Fruit fly (Drosophila melanogaster) whole organism, embryonic: Measurements from ENCODE around the gene Trf4-2.
A peak's percentile ranks its signal among the peaks of the same experiment; 100 is the strongest.

ENCODE experiments used
- ATbp ChIP-seq: fragments of 200-800 bp; sonication (Bioruptor generic); optimal IDR thresholded peaks from 2 replicates; lab custom pipeline; 2017; ENCODE audit warnings: missing biosample characterization, mild to moderate bottlenecking, missing genetic modification characterization, missing genetic modification reagents
- Antp ChIP-seq: fragments of 200-800 bp; sonication (Bioruptor generic); optimal IDR thresholded peaks from 3 replicates; lab custom pipeline; 2016; ENCODE audit warnings: missing biosample characterization, missing genetic modification characterization
- Asciz ChIP-seq: fragments of 200-800 bp; sonication (Bioruptor generic); optimal IDR thresholded peaks from 2 replicates; lab custom pipeline; 2017; ENCODE audit warnings: missing biosample characterization, mild to moderate bottlenecking, missing genetic modification characterization, missing genetic modification reagents
- CG1024 ChIP-seq: fragments of 200-800 bp; sonication (Bioruptor generic); IDR thresholded peaks from 2 replicates; pipeline ENCODE4 v1.3.6; 2022; ENCODE audit warnings: missing biosample characterization, missing genetic modification characterization
- CG10321 ChIP-seq: fragments of 200-800 bp; sonication (Bioruptor generic); IDR thresholded peaks from 2 replicates; pipeline ENCODE4 v1.3.6; 2022; ENCODE audit warnings: missing biosample characterization, missing genetic modification characterization
- CG11398 ChIP-seq: fragments of 200-800 bp; sonication (Bioruptor generic); optimal IDR thresholded peaks from 2 replicates; lab custom pipeline; 2016; ENCODE audit warnings: missing biosample characterization, missing genetic modification characterization
- CG12236 ChIP-seq: fragments of 200-800 bp; sonication (Bioruptor generic); optimal IDR thresholded peaks from 2 replicates; lab custom pipeline; 2016; ENCODE audit warnings: missing biosample characterization, missing genetic modification characterization
- CG14014 ChIP-seq: fragments of 200-800 bp; sonication (Bioruptor generic); IDR thresholded peaks from 2 replicates; pipeline ENCODE4 v1.3.6; 2022; ENCODE audit warnings: missing biosample characterization, missing genetic modification characterization
- CG15514 ChIP-seq: fragments of 200-800 bp; sonication (Bioruptor generic); optimal IDR thresholded peaks from 3 replicates; lab custom pipeline; 2017; ENCODE audit warnings: missing biosample characterization, missing genetic modification characterization, mild to moderate bottlenecking, moderate library complexity, missing genetic modification reagents
- CG16815 ChIP-seq: fragments of 200-800 bp; sonication (Bioruptor generic); optimal IDR thresholded peaks from 3 replicates; lab custom pipeline; 2017; ENCODE audit warnings: missing biosample characterization, mild to moderate bottlenecking, missing genetic modification characterization
- CG17385 ChIP-seq: fragments of 200-800 bp; sonication (Bioruptor generic); optimal IDR thresholded peaks from 3 replicates; lab custom pipeline; 2018; ENCODE audit warnings: missing biosample characterization, mild to moderate bottlenecking, missing genetic modification characterization
- CG17802 ChIP-seq: fragments of 200-800 bp; sonication (Bioruptor generic); optimal IDR thresholded peaks from 2 replicates; lab custom pipeline; 2018; ENCODE audit warnings: missing biosample characterization, mild to moderate bottlenecking, missing genetic modification characterization, moderate library complexity
- CG18262 ChIP-seq: fragments of 200-800 bp; optimal IDR thresholded peaks from 3 replicates; lab custom pipeline; 2019; ENCODE audit warnings: missing biosample characterization, mild to moderate bottlenecking, missing genetic modification characterization, moderate library complexity
- CG2116 ChIP-seq: fragments of 200-800 bp; sonication (Bioruptor generic); optimal IDR thresholded peaks from 3 replicates; lab custom pipeline; 2018; ENCODE audit warnings: missing biosample characterization, mild to moderate bottlenecking, missing genetic modification characterization
- CG3065 ChIP-seq: fragments of 200-800 bp; sonication (Bioruptor generic); optimal IDR thresholded peaks from 2 replicates; lab custom pipeline; 2016; ENCODE audit warnings: missing biosample characterization, missing genetic modification characterization
- CG6683 ChIP-seq: fragments of 200-800 bp; sonication (Bioruptor generic); optimal IDR thresholded peaks from 2 replicates; lab custom pipeline; 2017; ENCODE audit warnings: missing biosample characterization, mild to moderate bottlenecking, missing genetic modification characterization, missing genetic modification reagents
- CG6854 ChIP-seq: fragments of 200-800 bp; sonication (Bioruptor generic); optimal IDR thresholded peaks from 3 replicates; lab custom pipeline; 2017; ENCODE audit warnings: missing biosample characterization, mild to moderate bottlenecking, missing genetic modification characterization
- CG7745 ChIP-seq: fragments of 200-800 bp; sonication (Bioruptor generic); optimal IDR thresholded peaks from 2 replicates; lab custom pipeline; 2018; ENCODE audit warnings: missing biosample characterization, mild to moderate bottlenecking, missing genetic modification characterization, moderate library complexity
- CG8388 ChIP-seq: fragments of 200-800 bp; sonication (Bioruptor generic); optimal IDR thresholded peaks from 2 replicates; lab custom pipeline; 2019; ENCODE audit warnings: missing biosample characterization, mild to moderate bottlenecking, missing genetic modification characterization, moderate library complexity
- CG9727 ChIP-seq: fragments of 200-800 bp; sonication (Bioruptor generic); optimal IDR thresholded peaks from 3 replicates; lab custom pipeline; 2017; ENCODE audit warnings: missing biosample characterization, mild to moderate bottlenecking, missing genetic modification characterization
- CG9932 ChIP-seq: fragments of 200-800 bp; sonication (Bioruptor generic); IDR thresholded peaks from 2 replicates; pipeline ENCODE4 v1.3.6; 2022; ENCODE audit warnings: missing biosample characterization, missing genetic modification characterization
- CkIIα-i1 ChIP-seq: fragments of 200-800 bp; sonication (Bioruptor generic); IDR thresholded peaks from 2 replicates; pipeline ENCODE4 v1.3.6; 2022; ENCODE audit warnings: missing biosample characterization, missing genetic modification characterization
- D ChIP-seq, 2 experiments: fragments of 200-800 bp in 1 of 2; fragments of >200 bp in 1 of 2; sonication (Bioruptor generic) in 1 of 2; optimal IDR thresholded peaks; 2 replicates in 1 of 2; 3 replicates in 1 of 2; lab custom pipeline; 2017; ENCODE audit warnings: mild to moderate bottlenecking in 1 of 2, missing biosample characterization in 1 of 2, missing genetic modification characterization in 1 of 2, missing genetic modification reagents in 1 of 2
- D19B ChIP-seq: fragments of 200-800 bp; sonication (Bioruptor generic); optimal IDR thresholded peaks from 2 replicates; lab custom pipeline; 2017; ENCODE audit warnings: missing biosample characterization, mild to moderate bottlenecking, missing genetic modification characterization
- Dp ChIP-seq: fragments of 200-800 bp; sonication (Bioruptor generic); optimal IDR thresholded peaks from 2 replicates; lab custom pipeline; 2018; ENCODE audit warnings: missing biosample characterization, mild to moderate bottlenecking, missing genetic modification characterization, moderate library complexity
- H2.0 ChIP-seq: fragments of 200-800 bp; sonication (Bioruptor generic); IDR thresholded peaks from 2 replicates; pipeline ENCODE4 v1.3.6; 2022; ENCODE audit warnings: missing biosample characterization, missing genetic modification characterization
- Hr3 ChIP-seq: fragments of 200-800 bp; sonication (Bioruptor generic); optimal IDR thresholded peaks from 3 replicates; lab custom pipeline; 2016; ENCODE audit warnings: missing biosample characterization, missing genetic modification characterization
- Kr ChIP-seq: fragments of 200-800 bp; sonication (Bioruptor generic); optimal IDR thresholded peaks from 2 replicates; lab custom pipeline; 2017; ENCODE audit warnings: missing biosample characterization, mild to moderate bottlenecking, missing genetic modification characterization
- Lhr ChIP-seq: fragments of 200-800 bp; sonication (Bioruptor generic); optimal IDR thresholded peaks from 3 replicates; lab custom pipeline; 2017; ENCODE audit warnings: mild to moderate bottlenecking, missing biosample characterization, missing genetic modification reagents, missing genetic modification characterization
- Oaz ChIP-seq: fragments of 200-800 bp; sonication (Bioruptor generic); IDR thresholded peaks from 2 replicates; pipeline ENCODE4 v1.3.6; 2022; ENCODE audit warnings: missing biosample characterization, missing genetic modification characterization
- Xrp1 ChIP-seq: fragments of 200-800 bp; sonication (Bioruptor generic); IDR thresholded peaks from 2 replicates; pipeline ENCODE4 v1.3.6; 2022; ENCODE audit warnings: missing biosample characterization, missing genetic modification characterization
- YL-1 ChIP-seq: fragments of 200-800 bp; sonication (Bioruptor generic); optimal IDR thresholded peaks from 3 replicates; lab custom pipeline; 2017; ENCODE audit warnings: missing biosample characterization, mild to moderate bottlenecking, missing genetic modification characterization
- ac ChIP-seq: fragments of 200-800 bp; sonication (Bioruptor generic); optimal IDR thresholded peaks from 3 replicates; lab custom pipeline; 2017; ENCODE audit warnings: missing biosample characterization, mild to moderate bottlenecking, missing genetic modification characterization
- al ChIP-seq: fragments of 200-800 bp; sonication (Bioruptor generic); IDR thresholded peaks from 2 replicates; pipeline ENCODE4 v1.3.6; 2022; ENCODE audit warnings: missing biosample characterization, missing genetic modification characterization
- bcd ChIP-seq: fragments of 200-800 bp; sonication (Bioruptor generic); optimal IDR thresholded peaks from 2 replicates; lab custom pipeline; 2017; ENCODE audit warnings: missing biosample characterization, mild to moderate bottlenecking, missing genetic modification characterization
- bsh ChIP-seq, 2 experiments: fragments of 200-800 bp; sonication (Bioruptor generic); optimal IDR thresholded peaks; 2 replicates each; lab custom pipeline; 2017 to 2018; ENCODE audit warnings: mild to moderate bottlenecking in 2 of 2, missing biosample characterization in 2 of 2, missing genetic modification characterization in 2 of 2, moderate library complexity in 1 of 2
- dmrt99B ChIP-seq: fragments of 200-800 bp; sonication (Bioruptor generic); optimal IDR thresholded peaks from 2 replicates; lab custom pipeline; 2018; ENCODE audit warnings: missing biosample characterization, mild to moderate bottlenecking, missing genetic modification characterization, moderate library complexity
- fd3F ChIP-seq: fragments of 200-800 bp; sonication (Bioruptor generic); optimal IDR thresholded peaks from 2 replicates; lab custom pipeline; 2018; ENCODE audit warnings: missing biosample characterization, mild to moderate bottlenecking, missing genetic modification characterization, moderate library complexity
- gsb ChIP-seq: fragments of 200-800 bp; sonication (Bioruptor generic); IDR thresholded peaks from 2 replicates; pipeline ENCODE4 v1.3.6; 2022; ENCODE audit warnings: missing biosample characterization, missing genetic modification characterization
- jing ChIP-seq: fragments of 200-800 bp; sonication (Bioruptor generic); optimal IDR thresholded peaks from 2 replicates; lab custom pipeline; 2018; ENCODE audit warnings: missing biosample characterization, mild to moderate bottlenecking, missing genetic modification characterization
- kay ChIP-seq: fragments of 200-800 bp; sonication (Bioruptor generic); optimal IDR thresholded peaks from 2 replicates; lab custom pipeline; 2016; ENCODE audit warnings: missing biosample characterization, missing genetic modification characterization
- nau ChIP-seq: fragments of 200-800 bp; sonication (Bioruptor generic); optimal IDR thresholded peaks from 3 replicates; lab custom pipeline; 2017; ENCODE audit warnings: missing biosample characterization, mild to moderate bottlenecking, missing genetic modification characterization, missing genetic modification reagents
- pnt ChIP-seq: fragments of 200-800 bp; sonication (Bioruptor generic); optimal IDR thresholded peaks from 3 replicates; lab custom pipeline; 2016; ENCODE audit warnings: missing biosample characterization, missing genetic modification characterization
- repo ChIP-seq: fragments of 200-800 bp; sonication (Bioruptor generic); optimal IDR thresholded peaks from 2 replicates; lab custom pipeline; 2016; ENCODE audit warnings: missing biosample characterization, missing genetic modification characterization
- sd ChIP-seq: fragments of 200-800 bp; sonication (Bioruptor generic); optimal IDR thresholded peaks from 3 replicates; lab custom pipeline; 2018; ENCODE audit warnings: missing biosample characterization, mild to moderate bottlenecking, missing genetic modification characterization, moderate library complexity
- stwl ChIP-seq: fragments of 200-800 bp; sonication (Bioruptor generic); optimal IDR thresholded peaks from 3 replicates; lab custom pipeline; 2018; ENCODE audit warnings: missing biosample characterization, mild to moderate bottlenecking, missing genetic modification characterization, moderate library complexity
- tio ChIP-seq: fragments of 200-800 bp; sonication (Bioruptor generic); optimal IDR thresholded peaks from 2 replicates; lab custom pipeline; 2017; ENCODE audit warnings: missing biosample characterization, missing genetic modification characterization, inconsistent platforms
- tx ChIP-seq: fragments of 200-800 bp; sonication (Bioruptor generic); optimal IDR thresholded peaks from 2 replicates; lab custom pipeline; 2016; ENCODE audit warnings: missing biosample characterization, missing genetic modification characterization
- unpg ChIP-seq: fragments of 200-800 bp; sonication (Bioruptor generic); optimal IDR thresholded peaks from 3 replicates; lab custom pipeline; 2018; ENCODE audit warnings: missing biosample characterization, mild to moderate bottlenecking, missing genetic modification characterization, moderate library complexity
- vfl ChIP-seq: fragments of 200-800 bp; sonication (Bioruptor generic); optimal IDR thresholded peaks from 2 replicates; lab custom pipeline; 2016; ENCODE audit warnings: missing biosample characterization, missing genetic modification characterization

Gene Trf4-2

dm6 chr3R:24962470-24962869 is 37.5 kb downstream of the Trf4-2 start (continued):
- TF ChIP-seq Xrp1 (peak; percentile 54), sd (tag; lab: Kevin White, UChicago) (peak; percentile 48), CG7745 (tag; lab: Kevin White, UChicago) (no peak), CG6683 (GFP tag; lab: Kevin White, UChicago) (no peak), YL-1 (GFP tag; lab: Kevin White, UChicago) (no peak), CG17802 (tag; lab: Kevin White, UChicago) (peak; percentile 32), CG1024 (GFP tag; lab: Robert Waterston, UW) (0 out of 2 replicates have a peak, but pooled peaks have one; percentile 35), pnt (GFP tag; lab: Kevin White, UChicago) (peak; percentile 48), vfl (GFP tag; lab: Kevin White, UChicago) (no peak), fd3F (GFP tag; lab: Kevin White, UChicago) (peak; percentile 27), dmrt99B (tag; lab: Kevin White, UChicago) (peak; percentile 85), CG9932 (GFP tag; lab: Robert Waterston, UW) (peak; percentile 71), CG8388 (GFP tag; lab: Kevin White, UChicago) (peak; percentile 45), CG9727 (peak; percentile 25), kay (no peak), stwl (tag; lab: Kevin White, UChicago) (no peak), nau (GFP tag; lab: Kevin White, UChicago) (no peak), Asciz (peak; percentile 56), CG11398 (GFP tag; lab: Kevin White, UChicago) (no peak), CG14014 (no peak), Antp (GFP tag; lab: Kevin White, UChicago) (peak; percentile 60), Lhr (no peak), D19B (GFP tag; lab: Kevin White, UChicago) (peak; percentile 27), CG17385 (GFP tag; lab: Kevin White, UChicago) (peak; percentile 50), CG6854 (GFP tag; lab: Kevin White, UChicago) (no peak), CG12236 (GFP tag; lab: Kevin White, UChicago) (no peak), bcd (GFP tag; lab: Kevin White, UChicago) (peak; percentile 70), CG16815 (GFP tag; lab: Kevin White, UChicago) (peak; percentile 14), ATbp (GFP tag; lab: Kevin White, UChicago) (peak; percentile 76), al (GFP tag; lab: Robert Waterston, UW) (peak; percentile 70), D (optimal IDR thresholded peaks at IDR 0.05; lab: Kevin White, UChicago) (no peak), D (GFP tag; optimal IDR thresholded peaks at IDR 0.05; lab: Kevin White, UChicago) (peak; percentile 7), bsh (GFP tag; optimal IDR thresholded peaks at IDR 0.05; lab: Kevin White, UChicago) (peak in 1 of 2 experiments; percentile 49), unpg (GFP tag; lab: Kevin White, UChicago) (peak; percentile 77), H2.0 (GFP tag; lab: Robert Waterston, UW) (peak; percentile 65), CG15514 (GFP tag; lab: Kevin White, UChicago) (peak; percentile 20), CG2116 (no peak), CkIIα-i1 (GFP tag; lab: Robert Waterston, UW) (no peak), gsb (peak; percentile 52), CG18262 (tag; lab: Kevin White, UChicago) (peak; percentile 43), Kr (GFP tag; lab: Kevin White, UChicago) (no peak), tio (GFP tag; lab: Kevin White, UChicago) (peak; percentile 36), CG3065 (GFP tag; lab: Kevin White, UChicago) (no peak), Dp (GFP tag; lab: Kevin White, UChicago) (no peak), tx (peak; percentile 40), jing (GFP tag; lab: Kevin White, UChicago) (peak; percentile 62), ac (GFP tag; lab: Kevin White, UChicago) (no peak), CG10321 (GFP tag; lab: Robert Waterston, UW) (0 out of 2 replicates have a peak, but pooled peaks have one; percentile 37), repo (peak; percentile 16), Oaz (GFP tag; lab: Robert Waterston, UW) (no peak), Hr3 (GFP tag; lab: Kevin White, UChicago) (peak; percentile 52)
